In genomic region chr2L:430820-431628, dm6 we compare ENCODE assay signal across 5 fruit fly cellular contexts.
TF ChIP-seq lines count a peak whose summit lies in the region.

Gene ex, plus strand, starts transcription at chr2L:431227.

- peak; percentile 3 for TF ChIP-seq CTCF in whole organism, embryonic (GFP tag; optimal IDR thresholded peaks at IDR 0.05; lab: Kevin White, UChicago)

TF ChIP-seq in whole organism, adult, 20 proteins besides CTCF, POLR2A, EP300 and RAD21 (continues in another document):
- no peak for TF ChIP-seq cnc (optimal IDR thresholded peaks at IDR 0.05; lab: Kevin White, UChicago)
- no peak for TF ChIP-seq toe (GFP tag; optimal IDR thresholded peaks at IDR 0.05; lab: Kevin White, UChicago)
- no peak for TF ChIP-seq kay (GFP tag; lab: Kevin White, UChicago; ENCODE audit: borderline replicate concordance)
- TF ChIP-seq pad (GFP tag; optimal IDR thresholded peaks at IDR 0.05; lab: Kevin White, UChicago), result peak; percentile 87
- peak; percentile 58 for TF ChIP-seq bab1 (GFP tag; optimal IDR thresholded peaks at IDR 0.05; lab: Kevin White, UChicago)
- TF ChIP-seq Hr96 (GFP tag; optimal IDR thresholded peaks at IDR 0.05; lab: Kevin White, UChicago), result no peak
- peak; percentile 72 for TF ChIP-seq CG7101 (tag; optimal IDR thresholded peaks at IDR 0.05; lab: Kevin White, UChicago)
- peak; percentile 48 for TF ChIP-seq CG11617 (GFP tag; optimal IDR thresholded peaks at IDR 0.05; lab: Kevin White, UChicago)
- peak; percentile 25 for TF ChIP-seq cic (GFP tag; optimal IDR thresholded peaks at IDR 0.05; lab: Kevin White, UChicago)
- TF ChIP-seq CG14711 (tag; optimal IDR thresholded peaks at IDR 0.05; lab: Kevin White, UChicago), result peak; percentile 27
- peak; percentile 89 for TF ChIP-seq tj (GFP tag; optimal IDR thresholded peaks at IDR 0.05; lab: Kevin White, UChicago)
- no peak for TF ChIP-seq CG5204 (GFP tag; optimal IDR thresholded peaks at IDR 0.05; lab: Kevin White, UChicago)
- TF ChIP-seq ovo (GFP tag; optimal IDR thresholded peaks at IDR 0.05; lab: Kevin White, UChicago), result peak; percentile 48
- peak; percentile 87 for TF ChIP-seq Mnt (GFP tag; optimal IDR thresholded peaks at IDR 0.05; lab: Kevin White, UChicago)
- peak; percentile 76 for TF ChIP-seq CG33017 (tag; optimal IDR thresholded peaks at IDR 0.05; lab: Kevin White, UChicago)
- TF ChIP-seq CG1620 (GFP tag; optimal IDR thresholded peaks at IDR 0.05; lab: Kevin White, UChicago), result no peak
- peak; percentile 30 for TF ChIP-seq Crg-1 (GFP tag; optimal IDR thresholded peaks at IDR 0.05; lab: Kevin White, UChicago)
- peak; percentile 60 for TF ChIP-seq CG7045 (GFP tag; optimal IDR thresholded peaks at IDR 0.05; lab: Kevin White, UChicago)

TF ChIP-seq in whole organism, embryonic, 481 proteins besides CTCF, POLR2A, EP300 and RAD21 (continues in another document):
- TF ChIP-seq CG16815 (GFP tag; optimal IDR thresholded peaks at IDR 0.05; lab: Kevin White, UChicago), result no peak
- peak; percentile 64 for TF ChIP-seq CG12769 (tag; optimal IDR thresholded peaks at IDR 0.05; lab: Kevin White, UChicago)
- TF ChIP-seq maf-S (GFP tag; optimal IDR thresholded peaks at IDR 0.05; lab: Kevin White, UChicago), result no peak
- peak; percentile 9 for TF ChIP-seq CG10654 (GFP tag; optimal IDR thresholded peaks at IDR 0.05; lab: Kevin White, UChicago)
- TF ChIP-seq eve (GFP tag; optimal IDR thresholded peaks at IDR 0.05; lab: Kevin White, UChicago), result peak in 1 of 2 experiments; percentile 65
- TF ChIP-seq BEAF-32 (GFP tag; optimal IDR thresholded peaks at IDR 0.05; lab: Kevin White, UChicago), result no peak
- TF ChIP-seq trh (GFP tag; optimal IDR thresholded peaks at IDR 0.05; lab: Kevin White, UChicago), result no peak
- TF ChIP-seq phol (tag; optimal IDR thresholded peaks at IDR 0.05; lab: Kevin White, UChicago), result no peak
- peak; percentile 40 for TF ChIP-seq CG8089 (GFP tag; optimal IDR thresholded peaks at IDR 0.05; lab: Kevin White, UChicago)
- TF ChIP-seq dpn (GFP tag; optimal IDR thresholded peaks at IDR 0.05; lab: Kevin White, UChicago), result peak in 1 of 2 experiments; percentile 4
- peak; percentile 42 for TF ChIP-seq Sox102F (GFP tag; optimal IDR thresholded peaks at IDR 0.05; lab: Kevin White, UChicago)
- no peak for TF ChIP-seq CG6654 (GFP tag; optimal IDR thresholded peaks at IDR 0.05; lab: Kevin White, UChicago)
- peak; percentile 21 for TF ChIP-seq sqz (GFP tag; optimal IDR thresholded peaks at IDR 0.05; lab: Kevin White, UChicago)
- no peak for TF ChIP-seq knrl (GFP tag; IDR thresholded peaks at IDR 0.05; lab: Robert Waterston, UW; ENCODE audit: partially characterized antibody)
- peak; percentile 38; the same call in 1 of the 2 replicates for TF ChIP-seq CG42726 (GFP tag; IDR thresholded peaks at IDR 0.05; lab: Robert Waterston, UW; ENCODE audit: partially characterized antibody)
- TF ChIP-seq Scr (GFP tag; IDR thresholded peaks at IDR 0.05; lab: Robert Waterston, UW; ENCODE audit: partially characterized antibody), result no peak
- TF ChIP-seq CG30431 (GFP tag; optimal IDR thresholded peaks at IDR 0.05; lab: Kevin White, UChicago), result no peak
- TF ChIP-seq CG15269 (tag; optimal IDR thresholded peaks at IDR 0.05; lab: Kevin White, UChicago), result peak; percentile 67

TF ChIP-seq in whole organism, prepupa, 60 proteins besides CTCF, POLR2A, EP300 and RAD21 (continues in another document):
- no peak for TF ChIP-seq CG31627 (GFP tag; optimal IDR thresholded peaks at IDR 0.05; lab: Kevin White, UChicago)
- TF ChIP-seq CG32006 (GFP tag; optimal IDR thresholded peaks at IDR 0.05; lab: Kevin White, UChicago), result peak; percentile 22
- peak; percentile 17 for TF ChIP-seq pdm3 (GFP tag; optimal IDR thresholded peaks at IDR 0.05; lab: Kevin White, UChicago)
- TF ChIP-seq CG4318 (GFP tag; optimal IDR thresholded peaks at IDR 0.05; lab: Kevin White, UChicago), result no peak
- peak; percentile 72; the same call in 2 of the 3 replicates for TF ChIP-seq eg (GFP tag; IDR thresholded peaks at IDR 0.05; lab: Robert Waterston, UW)
- TF ChIP-seq CG1621 (tag; optimal IDR thresholded peaks at IDR 0.05; lab: Kevin White, UChicago), result peak; percentile 65
- TF ChIP-seq Ets21C (GFP tag; optimal IDR thresholded peaks at IDR 0.05; lab: Kevin White, UChicago), result no peak
- TF ChIP-seq CG11902 (GFP tag; optimal IDR thresholded peaks at IDR 0.05; lab: Kevin White, UChicago), result no peak
- no peak for TF ChIP-seq Lpt (GFP tag; optimal IDR thresholded peaks at IDR 0.05; lab: Kevin White, UChicago)
- TF ChIP-seq vri (GFP tag; optimal IDR thresholded peaks at IDR 0.05; lab: Kevin White, UChicago), result peak; percentile 41
- TF ChIP-seq achi (GFP tag; optimal IDR thresholded peaks at IDR 0.05; lab: Kevin White, UChicago), result peak; percentile 55
- peak; percentile 66 for TF ChIP-seq CG6808 (GFP tag; optimal IDR thresholded peaks at IDR 0.05; lab: Kevin White, UChicago)
- TF ChIP-seq CG16779 (tag; optimal IDR thresholded peaks at IDR 0.05; lab: Kevin White, UChicago), result peak; percentile 40
- TF ChIP-seq Gug (GFP tag; IDR thresholded peaks at IDR 0.05; lab: Robert Waterston, UW), result no peak
- TF ChIP-seq CG7368 (GFP tag; optimal IDR thresholded peaks at IDR 0.05; lab: Kevin White, UChicago), result no peak
- TF ChIP-seq dsx (GFP tag; optimal IDR thresholded peaks at IDR 0.05; lab: Kevin White, UChicago; ENCODE audit: poor library complexity, severe bottlenecking), result peak; percentile 86
- TF ChIP-seq CG8632 (GFP tag; optimal IDR thresholded peaks at IDR 0.05; lab: Kevin White, UChicago), result peak; percentile 39
- peak; percentile 99 for TF ChIP-seq fkh (GFP tag; optimal IDR thresholded peaks at IDR 0.05; lab: Kevin White, UChicago)
- peak; percentile 57 for TF ChIP-seq CG10669 (GFP tag; optimal IDR thresholded peaks at IDR 0.05; lab: Kevin White, UChicago)

TF ChIP-seq in whole organism, pupa, 21 proteins besides CTCF, POLR2A, EP300 and RAD21 (continues in another document):
- TF ChIP-seq Pif1A (GFP tag; optimal IDR thresholded peaks at IDR 0.05; lab: Kevin White, UChicago), result peak; percentile 62
- TF ChIP-seq CG14655 (GFP tag; optimal IDR thresholded peaks at IDR 0.05; lab: Kevin White, UChicago), result peak; percentile 23
- TF ChIP-seq CG4496 (GFP tag; IDR thresholded peaks at IDR 0.05; lab: Robert Waterston, UW), result peak; percentile 88
- TF ChIP-seq D1 (tag; optimal IDR thresholded peaks at IDR 0.05; lab: Kevin White, UChicago), result no peak
- TF ChIP-seq CG8301 (tag; optimal IDR thresholded peaks at IDR 0.05; lab: Kevin White, UChicago), result peak; percentile 19
- TF ChIP-seq Snoo (tag; optimal IDR thresholded peaks at IDR 0.05; lab: Kevin White, UChicago), result peak; percentile 11
- peak; percentile 26 for TF ChIP-seq EcR (GFP tag; optimal IDR thresholded peaks at IDR 0.05; lab: Kevin White, UChicago)
- TF ChIP-seq Ets98B (GFP tag; IDR thresholded peaks at IDR 0.05; lab: Robert Waterston, UW), result peak; percentile 64; the same call in 1 of the 2 replicates
- TF ChIP-seq CG15710 (tag; optimal IDR thresholded peaks at IDR 0.05; lab: Kevin White, UChicago), result peak; percentile 46
- no peak for TF ChIP-seq CG10348 (GFP tag; IDR thresholded peaks at IDR 0.05; lab: Robert Waterston, UW)
- TF ChIP-seq CG34367 (tag; optimal IDR thresholded peaks at IDR 0.05; lab: Kevin White, UChicago), result peak; percentile 46
- peak; percentile 88 for TF ChIP-seq CG12605 (GFP tag; IDR thresholded peaks at IDR 0.05; lab: Robert Waterston, UW)
- TF ChIP-seq CG32121 (GFP tag; IDR thresholded peaks at IDR 0.05; lab: Robert Waterston, UW), result peak; percentile 41; the same call in 1 of the 2 replicates
- TF ChIP-seq CG8159 (tag; optimal IDR thresholded peaks at IDR 0.05; lab: Kevin White, UChicago), result peak; percentile 45
- peak; percentile 87 for TF ChIP-seq gl (tag; optimal IDR thresholded peaks at IDR 0.05; lab: Kevin White, UChicago)
- peak; percentile 55 for TF ChIP-seq CG13204 (GFP tag; optimal IDR thresholded peaks at IDR 0.05; lab: Kevin White, UChicago)
- peak; percentile 64 for TF ChIP-seq CG9948 (tag; optimal IDR thresholded peaks at IDR 0.05; lab: Kevin White, UChicago)
- peak; percentile 37 for TF ChIP-seq CG17806 (tag; optimal IDR thresholded peaks at IDR 0.05; lab: Kevin White, UChicago)
- no peak for TF ChIP-seq rn (GFP tag; IDR thresholded peaks at IDR 0.05; lab: Robert Waterston, UW)
- peak; percentile 69; the same call in 2 of the 3 replicates for TF ChIP-seq fd96Ca (GFP tag; IDR thresholded peaks at IDR 0.05; lab: Robert Waterston, UW)

TF ChIP-seq in whole organism, wandering third instar larva, 38 proteins besides CTCF, POLR2A, EP300 and RAD21 (continues in another document):
- TF ChIP-seq Myc (optimal IDR thresholded peaks at IDR 0.05; lab: Kevin White, UChicago) (no peak), Sp1 (GFP tag; optimal IDR thresholded peaks at IDR 0.05; lab: Kevin White, UChicago) (peak; percentile 16), h (GFP tag; optimal IDR thresholded peaks at IDR 0.05; lab: Kevin White, UChicago) (no peak), ey (GFP tag; optimal IDR thresholded peaks at IDR 0.05; lab: Kevin White, UChicago) (no peak), foxo (GFP tag; optimal IDR thresholded peaks at IDR 0.05; lab: Kevin White, UChicago) (peak in 1 of 2 experiments; percentile 53), br (GFP tag; optimal IDR thresholded peaks at IDR 0.05; lab: Kevin White, UChicago) (no peak), fru (GFP tag; optimal IDR thresholded peaks at IDR 0.05; lab: Kevin White, UChicago) (no peak), jim (GFP tag; optimal IDR thresholded peaks at IDR 0.05; lab: Kevin White, UChicago) (no peak), Mio (GFP tag; optimal IDR thresholded peaks at IDR 0.05; lab: Kevin White, UChicago) (no peak), pan (optimal IDR thresholded peaks at IDR 0.05; lab: Kevin White, UChicago) (no peak), GATAd (GFP tag; optimal IDR thresholded peaks at IDR 0.05; lab: Kevin White, UChicago) (no peak), CrebA (GFP tag; optimal IDR thresholded peaks at IDR 0.05; lab: Kevin White, UChicago; ENCODE audit: borderline replicate concordance) (peak; percentile 88), Hr83 (GFP tag; optimal IDR thresholded peaks at IDR 0.05; lab: Kevin White, UChicago; ENCODE audit: poor library complexity, severe bottlenecking) (peak; percentile 15), Abd-B (GFP tag; optimal IDR thresholded peaks at IDR 0.05; lab: Kevin White, UChicago) (no peak), CG9705 (GFP tag; optimal IDR thresholded peaks at IDR 0.05; lab: Kevin White, UChicago) (no peak), dsf (GFP tag; optimal IDR thresholded peaks at IDR 0.05; lab: Kevin White, UChicago; ENCODE audit: borderline replicate concordance) (no peak), Vsx2 (GFP tag; optimal IDR thresholded peaks at IDR 0.05; lab: Kevin White, UChicago; ENCODE audit: partially characterized antibody) (no peak), Dfd (GFP tag; optimal IDR thresholded peaks at IDR 0.05; lab: Kevin White, UChicago) (no peak), Hr78 (GFP tag; optimal IDR thresholded peaks at IDR 0.05; lab: Kevin White, UChicago) (no peak), Dif (GFP tag; optimal IDR thresholded peaks at IDR 0.05; lab: Kevin White, UChicago; ENCODE audit: partially characterized antibody) (no peak), Jra (GFP tag; optimal IDR thresholded peaks at IDR 0.05; lab: Kevin White, UChicago) (no peak), dmrt93B (GFP tag; optimal IDR thresholded peaks at IDR 0.05; lab: Kevin White, UChicago) (no peak), rgr (GFP tag; optimal IDR thresholded peaks at IDR 0.05; lab: Kevin White, UChicago) (peak; percentile 8)
